Fruit fly (Drosophila melanogaster): Measurements from ENCODE around the gene Sbat.
A peak's percentile ranks its signal among the peaks of the same experiment; 100 is the strongest.

Gene Sbat

DNA sequence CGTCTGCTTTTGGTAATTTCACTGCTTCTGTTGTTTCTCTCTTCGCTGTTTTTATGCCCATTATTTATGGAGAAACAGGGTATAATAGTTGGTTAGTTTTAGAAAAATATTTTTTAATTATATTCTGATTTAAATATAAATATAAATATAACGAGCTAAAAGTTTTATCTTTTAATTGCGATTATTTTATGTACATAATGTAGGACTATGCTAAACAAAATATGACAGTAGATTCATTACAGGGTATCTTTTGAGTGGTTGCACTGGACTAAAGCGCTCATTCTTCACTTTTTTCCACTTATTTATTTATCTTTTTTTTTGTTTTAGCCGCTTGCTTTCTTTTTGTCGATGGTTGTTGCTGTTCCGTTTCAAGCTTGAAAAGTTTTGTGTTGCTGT lies 26.9 kb downstream of the Sbat start (continued):
- no peak for TF ChIP-seq otp (GFP tag; IDR thresholded peaks at IDR 0.05)
- TF ChIP-seq nau (GFP tag; optimal IDR thresholded peaks at IDR 0.05) = no peak
- TF ChIP-seq CG10321 (GFP tag; IDR thresholded peaks at IDR 0.05) = no peak
- no peak for TF ChIP-seq CG6765 (GFP tag; optimal IDR thresholded peaks at IDR 0.05)
- no peak for TF ChIP-seq CG18619 (GFP tag; optimal IDR thresholded peaks at IDR 0.05)
- TF ChIP-seq CG43689 (GFP tag; IDR thresholded peaks at IDR 0.05) = peak; percentile 41
- TF ChIP-seq repo (GFP tag; optimal IDR thresholded peaks at IDR 0.05) = no peak
- TF ChIP-seq CG1233 (GFP tag; optimal IDR thresholded peaks at IDR 0.05) = no peak
- TF ChIP-seq fd64A (GFP tag; optimal IDR thresholded peaks at IDR 0.05) = no peak
- TF ChIP-seq psq (GFP tag; optimal IDR thresholded peaks at IDR 0.05) = peak; percentile 65
- TF ChIP-seq z (GFP tag; IDR thresholded peaks at IDR 0.05) = 0 out of 3 replicates have a peak, but pooled peaks have one; percentile 9
- TF ChIP-seq grn (GFP tag; optimal IDR thresholded peaks at IDR 0.05) = no peak
- TF ChIP-seq chinmo (GFP tag; IDR thresholded peaks at IDR 0.05; ENCODE audit: partially characterized antibody) = no peak
- no peak for TF ChIP-seq Jarid2 (GFP tag; optimal IDR thresholded peaks at IDR 0.05)
- no peak for TF ChIP-seq so (GFP tag; IDR thresholded peaks at IDR 0.05)
- no peak for TF ChIP-seq toy (GFP tag; IDR thresholded peaks at IDR 0.05)
- TF ChIP-seq CG12769 (tag; optimal IDR thresholded peaks at IDR 0.05) = no peak
- no peak for TF ChIP-seq Pdp1 (GFP tag; optimal IDR thresholded peaks at IDR 0.05)
- TF ChIP-seq maf-S (GFP tag; optimal IDR thresholded peaks at IDR 0.05) = no peak
- TF ChIP-seq CG2712 (tag; optimal IDR thresholded peaks at IDR 0.05) = peak; percentile 57
- peak; percentile 67 for TF ChIP-seq Xrp1 (GFP tag; IDR thresholded peaks at IDR 0.05)
- TF ChIP-seq PHDP (tag; optimal IDR thresholded peaks at IDR 0.05) = peak; percentile 59
- TF ChIP-seq tll (GFP tag; optimal IDR thresholded peaks at IDR 0.05) = no peak
- no peak for TF ChIP-seq trh (GFP tag; optimal IDR thresholded peaks at IDR 0.05)
- peak; percentile 21 for TF ChIP-seq Abd-B (GFP tag; optimal IDR thresholded peaks at IDR 0.05)
- TF ChIP-seq CG17359 (tag; optimal IDR thresholded peaks at IDR 0.05) = peak; percentile 62
- no peak for TF ChIP-seq pita (GFP tag; optimal IDR thresholded peaks at IDR 0.05)
- TF ChIP-seq Lhr (GFP tag; optimal IDR thresholded peaks at IDR 0.05) = no peak
- TF ChIP-seq CG10959 (GFP tag; IDR thresholded peaks at IDR 0.05) = 0 out of 2 replicates have a peak, but pooled peaks have one; percentile 21
- no peak for TF ChIP-seq NfI (GFP tag; optimal IDR thresholded peaks at IDR 0.05)
- no peak for TF ChIP-seq CG33557 (GFP tag; optimal IDR thresholded peaks at IDR 0.05)
- TF ChIP-seq pho (GFP tag; optimal IDR thresholded peaks at IDR 0.05) = no peak
- no peak for TF ChIP-seq NC2α (GFP tag; optimal IDR thresholded peaks at IDR 0.05)
- TF ChIP-seq CG7987 (GFP tag; optimal IDR thresholded peaks at IDR 0.05) = no peak
- no peak for TF ChIP-seq chif (GFP tag; optimal IDR thresholded peaks at IDR 0.05)
- TF ChIP-seq Usf (GFP tag; optimal IDR thresholded peaks at IDR 0.05) = no peak
- TF ChIP-seq ind (GFP tag; optimal IDR thresholded peaks at IDR 0.05) = peak; percentile 45
- TF ChIP-seq CG13424 (tag; optimal IDR thresholded peaks at IDR 0.05) = peak; percentile 43
- TF ChIP-seq oc (tag; optimal IDR thresholded peaks at IDR 0.05) = peak; percentile 73
- no peak for TF ChIP-seq Vsx1 (GFP tag; optimal IDR thresholded peaks at IDR 0.05)
- TF ChIP-seq Doc2 (GFP tag; IDR thresholded peaks at IDR 0.05) = no peak
- no peak for TF ChIP-seq CG4360 (GFP tag; IDR thresholded peaks at IDR 0.05)
- no peak for TF ChIP-seq danr (GFP tag; IDR thresholded peaks at IDR 0.05)
- TF ChIP-seq Rx (GFP tag; IDR thresholded peaks at IDR 0.05) = no peak
- TF ChIP-seq fd3F (GFP tag; optimal IDR thresholded peaks at IDR 0.05) = no peak
- TF ChIP-seq pfk (GFP tag; optimal IDR thresholded peaks at IDR 0.05) = no peak
- no peak for TF ChIP-seq CG16813 (GFP tag; IDR thresholded peaks at IDR 0.05; ENCODE audit: partially characterized antibody)
- peak; percentile 20 for TF ChIP-seq CG5180 (GFP tag; optimal IDR thresholded peaks at IDR 0.05)
- TF ChIP-seq ci (GFP tag; IDR thresholded peaks at IDR 0.05) = peak; percentile 74; the same call in 2 of the 3 replicates
- peak; percentile 65 for TF ChIP-seq Ptx1 (GFP tag; IDR thresholded peaks at IDR 0.05)
- no peak for TF ChIP-seq CG8281 (tag; optimal IDR thresholded peaks at IDR 0.05)
